Fruit fly (Drosophila melanogaster) whole organism, prepupa: Measurements from ENCODE around the gene Fum4.
A peak's percentile ranks its signal among the peaks of the same experiment; 100 is the strongest.

ENCODE experiments used
- Blimp-1 ChIP-seq: fragments of 200-800 bp; sonication (Bioruptor generic); optimal IDR thresholded peaks from 3 replicates; lab custom pipeline; 2017; ENCODE audit warnings: missing biosample characterization, missing genetic modification characterization, mild to moderate bottlenecking, moderate library complexity, missing genetic modification reagents
- CG10669 ChIP-seq: fragments of 200-800 bp; sonication (Bioruptor generic); optimal IDR thresholded peaks from 3 replicates; lab custom pipeline; 2018; ENCODE audit warnings: missing biosample characterization, mild to moderate bottlenecking, missing genetic modification characterization, moderate library complexity
- CG31627 ChIP-seq: fragments of 200-800 bp; sonication (Bioruptor generic); optimal IDR thresholded peaks from 3 replicates; lab custom pipeline; 2016; ENCODE audit warnings: missing biosample characterization, missing genetic modification characterization
- CG34406 ChIP-seq: fragments of 200-800 bp; sonication (Bioruptor generic); optimal IDR thresholded peaks from 3 replicates; lab custom pipeline; 2016; ENCODE audit warnings: missing biosample characterization, missing genetic modification characterization
- CG3919 ChIP-seq: fragments of 200-800 bp; sonication (Bioruptor generic); optimal IDR thresholded peaks from 3 replicates; lab custom pipeline; 2016; ENCODE audit warnings: missing biosample characterization, missing genetic modification characterization
- CG6163 ChIP-seq: fragments of 200-800 bp; sonication (Bioruptor generic); IDR thresholded peaks from 3 replicates; pipeline ENCODE4 v1.3.6; 2022; ENCODE audit warnings: missing biosample characterization, missing genetic modification characterization
- CG6276 ChIP-seq: fragments of 200-800 bp; sonication (Bioruptor generic); optimal IDR thresholded peaks from 2 replicates; lab custom pipeline; 2017; ENCODE audit warnings: missing biosample characterization, mild to moderate bottlenecking, missing genetic modification characterization
- CG6854 ChIP-seq: fragments of 200-800 bp; sonication (Bioruptor generic); optimal IDR thresholded peaks from 2 replicates; lab custom pipeline; 2017; ENCODE audit warnings: missing biosample characterization, mild to moderate bottlenecking, missing genetic modification characterization
- CG7368 ChIP-seq: fragments of 200-800 bp; sonication (Bioruptor generic); optimal IDR thresholded peaks from 3 replicates; lab custom pipeline; 2016; ENCODE audit warnings: missing biosample characterization, missing genetic modification characterization
- CG8319 ChIP-seq: fragments of 200-800 bp; sonication (Bioruptor generic); optimal IDR thresholded peaks from 3 replicates; lab custom pipeline; 2016; ENCODE audit warnings: missing biosample characterization, missing genetic modification characterization
- CG8632 ChIP-seq: fragments of 200-800 bp; sonication (Bioruptor generic); optimal IDR thresholded peaks from 3 replicates; lab custom pipeline; 2016; ENCODE audit warnings: missing biosample characterization, missing genetic modification characterization
- CG9139 ChIP-seq: fragments of 200-800 bp; sonication (Bioruptor generic); optimal IDR thresholded peaks from 3 replicates; lab custom pipeline; 2017; ENCODE audit warnings: missing biosample characterization, mild to moderate bottlenecking, missing genetic modification characterization
- Eip75B ChIP-seq: fragments of 200-800 bp; sonication (Bioruptor generic); optimal IDR thresholded peaks from 3 replicates; lab custom pipeline; 2016; ENCODE audit warnings: missing biosample characterization, missing genetic modification characterization
- Eip78C ChIP-seq: fragments of 200-800 bp; sonication (Bioruptor generic); peaks from one replicate; lab custom pipeline; 2016; ENCODE audit warnings: missing biosample characterization, missing genetic modification characterization
- Ets96B ChIP-seq: fragments of 200-800 bp; optimal IDR thresholded peaks from 2 replicates; lab custom pipeline; 2019; ENCODE audit warnings: missing biosample characterization, mild to moderate bottlenecking, missing genetic modification characterization, moderate library complexity
- Gug ChIP-seq: fragments of 200-800 bp; sonication (Bioruptor generic); IDR thresholded peaks from 2 replicates; pipeline ENCODE4 v1.3.6; 2022; ENCODE audit warnings: missing biosample characterization, missing genetic modification characterization
- Hr39 ChIP-seq: fragments of 200-800 bp; sonication (Bioruptor generic); optimal IDR thresholded peaks from 2 replicates; lab custom pipeline; 2016; ENCODE audit warnings: missing biosample characterization, missing genetic modification characterization
- Met ChIP-seq: fragments of 200-800 bp; sonication (Bioruptor generic); optimal IDR thresholded peaks from 3 replicates; lab custom pipeline; 2016; ENCODE audit warnings: missing biosample characterization, missing genetic modification characterization
- Sox102F ChIP-seq: fragments of 200-800 bp; sonication (Bioruptor generic); optimal IDR thresholded peaks from 2 replicates; lab custom pipeline; 2016; ENCODE audit warnings: missing biosample characterization, mild to moderate bottlenecking, missing genetic modification characterization
- cyc ChIP-seq: fragments of 200-800 bp; sonication (Bioruptor generic); optimal IDR thresholded peaks from 3 replicates; lab custom pipeline; 2016; ENCODE audit warnings: missing biosample characterization, missing genetic modification characterization
- fd85E ChIP-seq: fragments of 200-800 bp; sonication (Bioruptor generic); optimal IDR thresholded peaks from 3 replicates; lab custom pipeline; 2016; ENCODE audit warnings: missing biosample characterization, missing genetic modification characterization
- fkh ChIP-seq: fragments of 200-800 bp; sonication (Bioruptor generic); optimal IDR thresholded peaks from 3 replicates; lab custom pipeline; 2017; ENCODE audit warnings: missing biosample characterization, mild to moderate bottlenecking, missing genetic modification characterization, moderate library complexity
- salr ChIP-seq, 2 experiments: fragments of 200-800 bp; sonication (Bioruptor generic); optimal IDR thresholded peaks; 3 replicates each; lab custom pipeline; 2016 to 2018; ENCODE audit warnings: missing biosample characterization in 2 of 2, missing genetic modification characterization in 2 of 2, mild to moderate bottlenecking in 1 of 2
- ss ChIP-seq, 2 experiments: fragments of 200-800 bp; sonication (Bioruptor generic); optimal IDR thresholded peaks; 2 replicates in 1 of 2; 3 replicates in 1 of 2; lab custom pipeline; 2017 to 2018; ENCODE audit warnings: mild to moderate bottlenecking in 2 of 2, missing biosample characterization in 2 of 2, missing genetic modification characterization in 2 of 2, moderate library complexity in 1 of 2
- topi ChIP-seq: fragments of 200-800 bp; sonication (Bioruptor generic); optimal IDR thresholded peaks from 3 replicates; lab custom pipeline; 2016; ENCODE audit warnings: missing biosample characterization, missing genetic modification characterization
- vri ChIP-seq: fragments of 200-800 bp; sonication (Bioruptor generic); optimal IDR thresholded peaks from 3 replicates; lab custom pipeline; 2016; ENCODE audit warnings: missing biosample characterization, mild to moderate bottlenecking, missing genetic modification characterization

The Fum4 gene

DNA sequence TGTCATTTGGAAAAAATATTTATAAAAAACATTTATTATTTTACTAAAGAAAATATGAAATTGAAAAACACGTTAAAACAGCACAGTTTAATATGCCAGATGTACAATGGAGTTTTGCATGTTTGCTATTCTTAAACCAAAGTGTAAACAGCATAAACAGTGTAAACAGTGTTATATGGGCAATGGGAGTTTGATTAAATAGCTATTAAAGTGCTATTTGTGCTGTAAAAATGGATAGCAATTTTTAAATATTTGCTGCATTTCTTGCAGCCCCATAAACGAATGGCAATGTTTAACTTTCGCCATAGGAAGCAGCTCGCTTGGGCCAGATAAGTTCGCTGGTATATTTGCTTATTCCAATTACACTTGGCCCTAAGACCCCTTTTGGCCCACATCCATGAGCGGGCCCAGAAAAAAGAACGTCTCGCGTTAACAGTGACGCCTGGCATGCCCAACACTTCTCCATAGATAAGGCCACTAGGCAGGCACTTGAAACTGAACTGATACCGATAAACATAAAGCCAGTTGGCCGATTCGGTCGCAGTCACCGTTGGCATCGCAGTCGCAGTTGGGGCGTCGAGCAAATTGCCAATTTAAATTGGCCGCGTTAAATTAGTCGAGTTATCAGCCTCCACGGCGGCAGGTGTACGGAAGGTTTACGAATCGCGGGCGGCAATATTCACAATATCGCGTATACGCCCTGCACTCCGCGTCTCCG is 46.9 kb downstream of the Fum4 start, which contains the start of gene CG4839 (continued):
- peak; percentile 24 for TF ChIP-seq fkh (GFP tag; lab: Kevin White, UChicago)
- TF ChIP-seq CG34406 (GFP tag; lab: Kevin White, UChicago), result peak; percentile 36
- no peak for TF ChIP-seq salr (GFP tag; optimal IDR thresholded peaks at IDR 0.05; lab: Kevin White, UChicago)
- TF ChIP-seq cyc (GFP tag; lab: Kevin White, UChicago), result peak; percentile 31
- TF ChIP-seq Hr39 (GFP tag; lab: Kevin White, UChicago), result peak; percentile 12
- TF ChIP-seq CG8632 (GFP tag; lab: Kevin White, UChicago), result peak; percentile 32
- TF ChIP-seq CG31627, result peak; percentile 9
- no peak for TF ChIP-seq fd85E (GFP tag; lab: Kevin White, UChicago)

DNA sequence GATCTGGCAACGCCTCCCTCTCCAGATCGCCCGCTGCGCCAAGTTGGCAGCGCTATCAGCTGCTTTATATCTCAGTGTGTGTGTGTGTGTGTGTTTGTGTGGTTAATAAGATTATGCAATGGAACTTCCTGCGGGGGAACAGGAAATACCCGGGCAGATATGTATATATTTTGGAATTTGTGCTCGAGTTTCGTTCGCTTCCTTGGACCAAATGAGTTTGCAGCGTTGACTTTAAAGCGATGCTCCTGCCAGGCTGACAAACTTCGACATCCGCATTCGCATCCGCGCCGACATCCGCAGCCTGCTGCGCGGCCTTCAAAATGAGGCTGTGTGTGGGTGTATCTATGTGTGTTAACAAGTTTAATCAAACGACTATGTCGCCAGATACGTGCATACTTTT is 48.0 kb downstream of the Fum4 start:
- peak; percentile 10 for TF ChIP-seq Eip75B
- TF ChIP-seq CG6854 (GFP tag; lab: Kevin White, UChicago), result peak; percentile 76
- TF ChIP-seq CG10669 (GFP tag; lab: Kevin White, UChicago), result peak; percentile 39
- TF ChIP-seq CG31627, result no peak
- TF ChIP-seq Ets96B (tag; lab: Kevin White, UChicago), result peak; percentile 41
- TF ChIP-seq Met (GFP tag; lab: Kevin White, UChicago), result peak; percentile 1
- no peak for TF ChIP-seq salr (GFP tag; optimal IDR thresholded peaks at IDR 0.05; lab: Kevin White, UChicago)
- peak; percentile 92 for TF ChIP-seq Eip78C
- TF ChIP-seq Gug, result peak; percentile 22; the same call in 1 of the 2 replicates
- TF ChIP-seq CG7368 (GFP tag; lab: Kevin White, UChicago), result peak; percentile 48
- TF ChIP-seq CG6163 (GFP tag; lab: Robert Waterston, UW), result peak; percentile 59; the same call in 2 of the 3 replicates
- peak; percentile 41 for TF ChIP-seq topi (GFP tag; lab: Kevin White, UChicago)
- TF ChIP-seq CG8319 (GFP tag; lab: Kevin White, UChicago), result no peak
- TF ChIP-seq Sox102F (GFP tag; lab: Kevin White, UChicago), result no peak
- peak; percentile 60 for TF ChIP-seq CG6276 (GFP tag; lab: Kevin White, UChicago)
- TF ChIP-seq fkh (GFP tag; lab: Kevin White, UChicago), result peak; percentile 78
- peak; percentile 57 for TF ChIP-seq CG3919 (GFP tag; lab: Kevin White, UChicago)
- TF ChIP-seq CG34406 (GFP tag; lab: Kevin White, UChicago), result no peak
- TF ChIP-seq Blimp-1, result peak; percentile 3
- no peak for TF ChIP-seq vri (GFP tag; lab: Kevin White, UChicago)
- TF ChIP-seq CG9139, result peak; percentile 39
- TF ChIP-seq Hr39 (GFP tag; lab: Kevin White, UChicago), result peak; percentile 2
- peak in 1 of 2 experiments; percentile 54 for TF ChIP-seq ss (GFP tag; optimal IDR thresholded peaks at IDR 0.05; lab: Kevin White, UChicago)
